Fruit fly (Drosophila melanogaster): ENCODE data around the gene Surf4.

The Surf4 gene

dm6 chr3R:15363608-15364007, 17.6 kb upstream of the Surf4 start, which contains the start of gene CG6171 (continued):
- TF ChIP-seq CG17359 (tag; optimal IDR thresholded peaks at IDR 0.05) (no peak), Sin3A (optimal IDR thresholded peaks at IDR 0.05) (no peak), ara (GFP tag; IDR thresholded peaks at IDR 0.05) (no peak), Stat92E (GFP tag; optimal IDR thresholded peaks at IDR 0.05) (no peak), stwl (tag; optimal IDR thresholded peaks at IDR 0.05) (peak; percentile 61), Sox100B (GFP tag; optimal IDR thresholded peaks at IDR 0.05) (no peak), CG14441 (GFP tag; IDR thresholded peaks at IDR 0.05) (no peak), Sox102F (GFP tag; optimal IDR thresholded peaks at IDR 0.05) (no peak), zfh1 (GFP tag; IDR thresholded peaks at IDR 0.05) (no peak), CG10654 (GFP tag; optimal IDR thresholded peaks at IDR 0.05) (no peak), Mad (GFP tag; optimal IDR thresholded peaks at IDR 0.05) (no peak), Doc2 (GFP tag; IDR thresholded peaks at IDR 0.05) (no peak), da (GFP tag; optimal IDR thresholded peaks at IDR 0.05) (no peak), fru (optimal IDR thresholded peaks at IDR 0.05) (no peak), H15 (GFP tag; IDR thresholded peaks at IDR 0.05) (no peak)

- no peak for TF ChIP-seq Mrtf (GFP tag; IDR thresholded peaks at IDR 0.05)
- TF ChIP-seq Nf-YC (tag; optimal IDR thresholded peaks at IDR 0.05), result no peak
- no peak for TF ChIP-seq CG8944 (GFP tag; optimal IDR thresholded peaks at IDR 0.05)
- no peak for TF ChIP-seq TFAM (GFP tag; optimal IDR thresholded peaks at IDR 0.05)
- no peak for TF ChIP-seq luna (GFP tag; optimal IDR thresholded peaks at IDR 0.05)
- no peak for TF ChIP-seq HLH54F (GFP tag; optimal IDR thresholded peaks at IDR 0.05)
- no peak for TF ChIP-seq HHEX (GFP tag; optimal IDR thresholded peaks at IDR 0.05)
- no peak for TF ChIP-seq bcd (GFP tag; optimal IDR thresholded peaks at IDR 0.05)
- no peak for TF ChIP-seq dysf (GFP tag; IDR thresholded peaks at IDR 0.05)
- no peak for TF ChIP-seq CG6272 (GFP tag; IDR thresholded peaks at IDR 0.05)
- TF ChIP-seq YL-1 (GFP tag; optimal IDR thresholded peaks at IDR 0.05), result peak; percentile 41
- TF ChIP-seq CG18599 (GFP tag; optimal IDR thresholded peaks at IDR 0.05), result no peak
- no peak for TF ChIP-seq CG13624 (GFP tag; optimal IDR thresholded peaks at IDR 0.05)
- TF ChIP-seq CG18011 (GFP tag; optimal IDR thresholded peaks at IDR 0.05), result no peak
- TF ChIP-seq CG32772 (GFP tag; IDR thresholded peaks at IDR 0.05), result no peak
- peak; percentile 18 for TF ChIP-seq Dp (GFP tag; optimal IDR thresholded peaks at IDR 0.05)
- no peak for TF ChIP-seq Elba2 (GFP tag; optimal IDR thresholded peaks at IDR 0.05)
- TF ChIP-seq Sox102F (GFP tag; optimal IDR thresholded peaks at IDR 0.05), result no peak
- TF ChIP-seq Hand (GFP tag; optimal IDR thresholded peaks at IDR 0.05), result no peak
- TF ChIP-seq Sry-δ (GFP tag; optimal IDR thresholded peaks at IDR 0.05), result peak; percentile 75
- peak; percentile 71; the same call in 2 of the 3 replicates for TF ChIP-seq mld (GFP tag; IDR thresholded peaks at IDR 0.05; ENCODE audit: partially characterized antibody)
- no peak for TF ChIP-seq CG3726 (GFP tag; IDR thresholded peaks at IDR 0.05)
- no peak for TF ChIP-seq eve (GFP tag; optimal IDR thresholded peaks at IDR 0.05)
- no peak for TF ChIP-seq pfk (GFP tag; optimal IDR thresholded peaks at IDR 0.05)
- TF ChIP-seq fd102C (GFP tag; optimal IDR thresholded peaks at IDR 0.05), result no peak
- no peak for TF ChIP-seq kay (GFP tag; optimal IDR thresholded peaks at IDR 0.05)
- TF ChIP-seq CG6813 (GFP tag; optimal IDR thresholded peaks at IDR 0.05), result no peak
- no peak for TF ChIP-seq CG4424 (GFP tag; optimal IDR thresholded peaks at IDR 0.05)
- no peak for TF ChIP-seq zf30C (GFP tag; optimal IDR thresholded peaks at IDR 0.05)
- TF ChIP-seq slp2 (GFP tag; optimal IDR thresholded peaks at IDR 0.05), result no peak
- no peak for TF ChIP-seq CG4707 (GFP tag; optimal IDR thresholded peaks at IDR 0.05)
- TF ChIP-seq crol (GFP tag; IDR thresholded peaks at IDR 0.05), result no peak
- TF ChIP-seq bigmax (GFP tag; optimal IDR thresholded peaks at IDR 0.05), result no peak
- TF ChIP-seq ac (GFP tag; optimal IDR thresholded peaks at IDR 0.05), result no peak
- no peak for TF ChIP-seq sisA (GFP tag; IDR thresholded peaks at IDR 0.05)
- no peak for TF ChIP-seq ara (GFP tag; IDR thresholded peaks at IDR 0.05)
- TF ChIP-seq maf-S (GFP tag; optimal IDR thresholded peaks at IDR 0.05), result no peak
- no peak for TF ChIP-seq vvl (GFP tag; IDR thresholded peaks at IDR 0.05)
- TF ChIP-seq CG6654 (GFP tag; optimal IDR thresholded peaks at IDR 0.05), result no peak
- TF ChIP-seq da (GFP tag; optimal IDR thresholded peaks at IDR 0.05), result no peak
These were observed 15.5 kb upstream of the Surf4 start, which contains the start of the genes Cog2 and Trax for dm6 chr3R:15361490-15361889. Gene Cog2 (minus strand): TSS chr3R:15361657. Gene Trax (plus strand): TSS chr3R:15361692.
